Worm (Caenorhabditis elegans) whole organism, mixed stage, embryonic: ENCODE results near the gene C16C8.22.

Experiments
- M03D4.4 ChIP-seq: sonication (generic microtip); optimal IDR thresholded peaks from 2 replicates; lab custom pipeline; 2017; ENCODE audit warnings: mild to moderate bottlenecking, missing genetic modification characterization, missing compliant biosample characterization
- bed-3 ChIP-seq: fragments of 200-800 bp; sonication (Bioruptor generic); optimal IDR thresholded peaks from 3 replicates; lab custom pipeline; 2018; ENCODE audit warnings: mild to moderate bottlenecking, missing genetic modification characterization, moderate library complexity, missing compliant biosample characterization
- blmp-1 ChIP-seq: fragments of 150-350 bp; optimal IDR thresholded peaks from 2 replicates; lab custom pipeline; 2014; ENCODE audit warnings: missing biosample characterization, missing genetic modification characterization
- ceh-39 ChIP-seq: fragments of 150-350 bp; optimal IDR thresholded peaks from 2 replicates; lab custom pipeline; 2014; ENCODE audit warnings: missing biosample characterization, missing genetic modification characterization
- ceh-43 ChIP-seq: fragments of 200-800 bp; sonication (Bioruptor generic); optimal IDR thresholded peaks from 2 replicates; lab custom pipeline; 2018; ENCODE audit warnings: mild to moderate bottlenecking, missing genetic modification characterization, moderate library complexity, missing compliant biosample characterization
- ceh-83 ChIP-seq: fragments of 200-800 bp; sonication (Bioruptor generic); optimal IDR thresholded peaks from 2 replicates; lab custom pipeline; 2018; ENCODE audit warnings: mild to moderate bottlenecking, missing genetic modification characterization, missing compliant biosample characterization
- ces-1 ChIP-seq: fragments of 150-350 bp; optimal IDR thresholded peaks from 2 replicates; lab custom pipeline; 2014; ENCODE audit warnings: missing biosample characterization, missing genetic modification reagents, missing genetic modification characterization
- cnd-1 ChIP-seq: fragments of 200-800 bp; sonication (Bioruptor generic); optimal IDR thresholded peaks from 2 replicates; lab custom pipeline; 2018; ENCODE audit warnings: mild to moderate bottlenecking, missing genetic modification characterization, missing compliant biosample characterization
- drap-1 ChIP-seq: fragments of 200-800 bp; sonication (Bioruptor generic); optimal IDR thresholded peaks from 3 replicates; lab custom pipeline; 2018; ENCODE audit warnings: mild to moderate bottlenecking, missing genetic modification characterization, missing compliant biosample characterization
- elt-1 ChIP-seq: sonication (generic microtip); optimal IDR thresholded peaks from 2 replicates; lab custom pipeline; 2017; ENCODE audit warnings: missing genetic modification characterization, mild to moderate bottlenecking, missing compliant biosample characterization, antibody characterized with exemption, moderate library complexity, borderline replicate concordance; ENCODE audit not compliant: insufficient read depth
- flh-1 ChIP-seq: fragments of 200-800 bp; sonication (Bioruptor generic); optimal IDR thresholded peaks from 2 replicates; lab custom pipeline; 2018; ENCODE audit warnings: mild to moderate bottlenecking, missing genetic modification characterization, moderate library complexity, missing compliant biosample characterization
- ham-2 ChIP-seq: fragments of 200-800 bp; sonication (Bioruptor generic); optimal IDR thresholded peaks from 2 replicates; lab custom pipeline; 2018; ENCODE audit warnings: mild to moderate bottlenecking, missing genetic modification characterization, missing compliant biosample characterization
- hlh-1 ChIP-seq: fragments of 150-350 bp; optimal IDR thresholded peaks from 2 replicates; lab custom pipeline; 2014; ENCODE audit warnings: missing biosample characterization, missing genetic modification reagents, missing genetic modification characterization
- lin-13 ChIP-seq: fragments of 150-350 bp; optimal IDR thresholded peaks from 2 replicates; lab custom pipeline; 2014; ENCODE audit warnings: missing biosample characterization, missing genetic modification characterization
- lin-32 ChIP-seq: fragments of 200-800 bp; sonication (Bioruptor generic); optimal IDR thresholded peaks from 2 replicates; lab custom pipeline; 2018; ENCODE audit warnings: mild to moderate bottlenecking, missing genetic modification characterization, missing compliant biosample characterization
- lsy-2 ChIP-seq: fragments of 150-350 bp; optimal IDR thresholded peaks from 2 replicates; lab custom pipeline; 2014; ENCODE audit warnings: missing biosample characterization, missing genetic modification characterization
- mab-5 ChIP-seq: fragments of 150-350 bp; optimal IDR thresholded peaks from 2 replicates; lab custom pipeline; 2014; ENCODE audit warnings: missing biosample characterization, missing genetic modification characterization
- mep-1 ChIP-seq: fragments of 150-350 bp; optimal IDR thresholded peaks from 2 replicates; lab custom pipeline; 2017; ENCODE audit warnings: missing biosample characterization, missing genetic modification reagents, missing genetic modification characterization, inconsistent platforms
- mls-2 ChIP-seq: sonication (generic microtip); optimal IDR thresholded peaks from 2 replicates; lab custom pipeline; 2016; ENCODE audit warnings: mild to moderate bottlenecking, missing genetic modification characterization, moderate library complexity, missing compliant biosample characterization
- nhr-12 ChIP-seq: fragments of 150-350 bp; optimal IDR thresholded peaks from 2 replicates; lab custom pipeline; 2014; ENCODE audit warnings: missing biosample characterization, missing genetic modification characterization
- nhr-237 ChIP-seq: fragments of 150-350 bp; optimal IDR thresholded peaks from 2 replicates; lab custom pipeline; 2014; ENCODE audit warnings: missing biosample characterization, missing genetic modification characterization
- sem-2 ChIP-seq: fragments of 200-800 bp; sonication (Bioruptor generic); optimal IDR thresholded peaks from 2 replicates; lab custom pipeline; 2018; ENCODE audit warnings: mild to moderate bottlenecking, missing genetic modification characterization, missing compliant biosample characterization
- snpc-4 ChIP-seq: fragments of 150-350 bp; optimal IDR thresholded peaks from 2 replicates; lab custom pipeline; 2014; ENCODE audit warnings: missing biosample characterization, missing genetic modification characterization
- sptf-1 ChIP-seq: sonication (generic microtip); optimal IDR thresholded peaks from 2 replicates; lab custom pipeline; 2017; ENCODE audit warnings: mild to moderate bottlenecking, missing genetic modification characterization, moderate library complexity, missing compliant biosample characterization
- tbx-8 ChIP-seq: fragments of 200-800 bp; sonication (Bioruptor generic); optimal IDR thresholded peaks from 2 replicates; lab custom pipeline; 2018; ENCODE audit warnings: mild to moderate bottlenecking, missing genetic modification characterization, moderate library complexity, missing compliant biosample characterization
- unc-120 ChIP-seq: sonication (generic microtip); optimal IDR thresholded peaks from 2 replicates; lab custom pipeline; 2017; ENCODE audit warnings: missing genetic modification characterization, missing compliant biosample characterization; ENCODE audit not compliant: poor library complexity, severe bottlenecking
- unc-39 ChIP-seq: fragments of 150-350 bp; optimal IDR thresholded peaks from 2 replicates; lab custom pipeline; 2014; ENCODE audit warnings: missing biosample characterization, missing genetic modification characterization
- unc-62 ChIP-seq: fragments of 150-350 bp; optimal IDR thresholded peaks from 2 replicates; lab custom pipeline; 2014; ENCODE audit warnings: missing biosample characterization, missing genetic modification reagents, missing genetic modification characterization
- zip-8 ChIP-seq: fragments of 150-350 bp; optimal IDR thresholded peaks from 2 replicates; lab custom pipeline; 2014; ENCODE audit warnings: missing biosample characterization, missing genetic modification characterization
- ztf-11 ChIP-seq: fragments of 150-350 bp; optimal IDR thresholded peaks from 2 replicates; lab custom pipeline; 2014; ENCODE audit warnings: missing biosample characterization, missing genetic modification characterization

Gene C16C8.22

DNA sequence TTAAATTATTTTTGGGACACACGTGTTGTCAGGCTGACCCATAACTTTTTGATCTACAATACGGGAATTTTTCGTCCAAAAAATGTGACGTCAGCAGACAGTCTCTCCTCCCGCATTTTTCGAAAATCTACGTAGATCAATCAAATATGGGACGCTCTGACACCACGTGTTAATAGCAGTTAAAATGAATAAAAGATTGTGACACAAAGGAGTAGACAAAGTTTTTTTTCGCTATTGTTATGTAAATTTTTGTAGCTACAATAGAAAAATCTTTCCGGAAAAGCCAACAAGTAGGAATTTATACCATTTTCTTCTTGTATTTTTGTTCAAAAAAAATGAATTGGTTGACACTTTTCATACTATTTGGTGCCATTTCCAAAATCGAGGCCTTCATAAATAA, 1.7 kb downstream of the C16C8.22 start, which contains the start of gene C16C8.27:
C16C8.27 (plus strand) TSS at position 301 of the 400 bp plus-strand sequence.
- TF ChIP-seq bed-3 (GFP tag; lab: Kevin White, UChicago) = no peak
- TF ChIP-seq unc-39 (tag; lab: Kevin White, UChicago) = no peak
- TF ChIP-seq unc-120 (tag; lab: Kevin White, UChicago) = no peak
- no peak for TF ChIP-seq mab-5 (tag; lab: Kevin White, UChicago)
- TF ChIP-seq nhr-237 = no peak
- TF ChIP-seq sptf-1 = no peak
- TF ChIP-seq lsy-2 = no peak
- no peak for TF ChIP-seq flh-1
- TF ChIP-seq lin-32 (GFP tag; lab: Kevin White, UChicago) = no peak
- no peak for TF ChIP-seq M03D4.4 (tag; lab: Kevin White, UChicago)
- no peak for TF ChIP-seq sem-2 (GFP tag; lab: Kevin White, UChicago)
- TF ChIP-seq lin-13 (tag; lab: Kevin White, UChicago) = no peak
- no peak for TF ChIP-seq cnd-1 (tag; lab: Kevin White, UChicago)
- TF ChIP-seq tbx-8 (GFP tag; lab: Kevin White, UChicago) = no peak
- no peak for TF ChIP-seq ceh-43 (GFP tag; lab: Kevin White, UChicago)
- no peak for TF ChIP-seq blmp-1 (tag; lab: Kevin White, UChicago)
- no peak for TF ChIP-seq unc-62 (GFP tag; lab: Kevin White, UChicago)
- no peak for TF ChIP-seq ceh-39 (tag; lab: Kevin White, UChicago)
- no peak for TF ChIP-seq elt-1 (tag; lab: Kevin White, UChicago)

ce11 chrII:3440641-3440926, 2.5 kb downstream of the C16C8.22 start, which contains the start of gene C16C8.17:
Gene C16C8.17 (plus strand): TSS chrII:3440827.
- TF ChIP-seq ceh-83 (GFP tag; lab: Kevin White, UChicago) = no peak
- no peak for TF ChIP-seq bed-3 (GFP tag; lab: Kevin White, UChicago)
- TF ChIP-seq nhr-237 = no peak
- TF ChIP-seq sptf-1 = no peak
- no peak for TF ChIP-seq hlh-1
- TF ChIP-seq mab-5 (tag; lab: Kevin White, UChicago) = no peak
- no peak for TF ChIP-seq mep-1 (tag; lab: Kevin White, UChicago)
- TF ChIP-seq ham-2 = no peak
- TF ChIP-seq lin-13 (tag; lab: Kevin White, UChicago) = no peak

DNA sequence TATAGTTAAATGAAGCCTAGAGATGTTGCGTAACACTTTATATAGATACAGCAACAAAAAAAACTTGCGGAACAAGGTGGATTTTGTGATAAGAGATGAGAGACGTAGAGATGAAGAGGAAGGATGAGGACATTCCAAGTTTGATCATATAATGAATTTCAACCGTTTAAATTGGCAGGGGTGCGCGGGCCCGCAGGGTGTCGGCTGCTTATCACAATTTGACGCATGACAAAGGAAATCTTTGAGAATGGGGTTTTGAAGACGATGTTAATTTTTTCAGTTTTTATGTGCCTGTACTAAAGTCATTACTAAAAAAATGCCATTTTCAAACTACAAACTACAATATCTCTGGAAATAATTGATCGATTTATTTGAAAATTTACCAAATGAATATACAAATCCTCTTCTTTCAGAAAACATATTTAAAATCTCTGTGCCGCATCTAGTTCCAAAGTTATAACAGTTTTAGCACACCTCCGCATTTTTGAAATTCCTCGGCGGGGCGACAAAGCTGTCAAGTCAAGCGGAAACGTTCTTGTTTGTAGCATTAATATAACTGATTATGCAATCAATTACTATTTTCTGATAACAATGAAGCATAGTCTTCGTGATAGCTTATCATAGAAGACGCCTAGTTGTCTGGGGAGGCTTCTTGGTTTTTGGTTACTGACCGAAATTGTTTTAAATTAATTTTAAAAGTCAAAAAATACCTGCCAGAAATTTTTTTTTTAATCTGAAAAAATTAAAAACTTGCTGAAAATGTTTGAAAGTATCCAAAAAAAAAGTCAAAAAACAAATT, 3.0 kb downstream of the C16C8.22 start:
- TF ChIP-seq zip-8 (peak; percentile 64), hlh-1 (no peak)
- TF ChIP-seq, all 35 proteins: peak for 1

DNA sequence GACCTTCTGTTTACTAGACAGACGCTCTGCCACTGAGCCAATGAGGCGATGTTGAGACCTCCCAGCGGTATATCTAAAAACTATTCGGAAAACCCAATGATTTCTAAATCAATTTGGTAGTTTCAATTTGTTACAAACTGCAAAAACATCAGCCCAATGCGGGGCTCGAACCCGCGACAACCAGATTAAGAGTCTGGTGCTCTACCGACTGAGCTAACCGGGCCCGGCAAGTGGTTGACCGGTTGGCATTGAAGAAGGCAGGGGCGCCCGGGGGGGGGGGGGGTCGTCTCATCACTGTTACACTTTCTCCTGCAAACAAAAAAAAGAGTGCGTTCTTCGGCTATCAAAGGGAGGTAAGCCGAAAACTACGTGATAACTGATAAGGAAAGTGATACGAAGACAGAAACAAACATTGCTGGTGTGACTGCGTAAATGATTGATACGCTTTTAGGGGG, 3.8 kb downstream of the C16C8.22 start:
- TF ChIP-seq nhr-12 (tag; lab: Kevin White, UChicago) (no peak), bed-3 (GFP tag; lab: Kevin White, UChicago) (peak; percentile 33), elt-1 (tag; lab: Kevin White, UChicago) (no peak), blmp-1 (tag; lab: Kevin White, UChicago) (no peak), unc-120 (tag; lab: Kevin White, UChicago) (peak; percentile 37), flh-1 (peak; percentile 24), sem-2 (GFP tag; lab: Kevin White, UChicago) (peak; percentile 55), unc-62 (GFP tag; lab: Kevin White, UChicago) (no peak), cnd-1 (tag; lab: Kevin White, UChicago) (peak; percentile 66), hlh-1 (no peak), snpc-4 (tag; lab: Kevin White, UChicago) (no peak), lin-32 (GFP tag; lab: Kevin White, UChicago) (peak; percentile 65), ces-1 (GFP tag; lab: Kevin White, UChicago) (no peak), ham-2 (peak; percentile 68), mab-5 (tag; lab: Kevin White, UChicago) (no peak), tbx-8 (GFP tag; lab: Kevin White, UChicago) (no peak), mls-2 (tag; lab: Kevin White, UChicago) (peak; percentile 64), ztf-11 (tag; lab: Kevin White, UChicago) (no peak), ceh-83 (GFP tag; lab: Kevin White, UChicago) (peak; percentile 88), ceh-43 (GFP tag; lab: Kevin White, UChicago) (no peak), sptf-1 (peak; percentile 71), drap-1 (peak; percentile 68), M03D4.4 (tag; lab: Kevin White, UChicago) (peak; percentile 76)
- TF ChIP-seq, all 35 proteins: peak for 12
